Fruit fly (Drosophila melanogaster): ENCODE results near the gene Pten.
A peak's percentile ranks its signal among the peaks of the same experiment; 100 is the strongest.

The Pten gene

dm6 chr2L:10292066-10292560 lies 31.3 kb upstream of the Pten start, which contains the start of gene Ufd4 (continued):
- TF ChIP-seq pzg (GFP tag; optimal IDR thresholded peaks at IDR 0.05) (peak; percentile 62), CG4617 (GFP tag; optimal IDR thresholded peaks at IDR 0.05; ENCODE audit: borderline replicate concordance) (peak; percentile 68), da (GFP tag; optimal IDR thresholded peaks at IDR 0.05) (no peak), CG1647 (GFP tag; optimal IDR thresholded peaks at IDR 0.05) (peak; percentile 56), pan (optimal IDR thresholded peaks at IDR 0.05) (no peak), pan (GFP tag; optimal IDR thresholded peaks at IDR 0.05 in 1 of 2, IDR thresholded peaks at IDR 0.05 in 1 of 2) (no peak), CG30403 (GFP tag; optimal IDR thresholded peaks at IDR 0.05) (peak; percentile 67), org-1 (GFP tag; optimal IDR thresholded peaks at IDR 0.05) (peak; percentile 1), crp (GFP tag; optimal IDR thresholded peaks at IDR 0.05) (no peak), Dll (GFP tag; IDR thresholded peaks at IDR 0.05; ENCODE audit: partially characterized antibody) (peak; percentile 56; the same call in 2 of the 4 replicates), br (optimal IDR thresholded peaks at IDR 0.05) (no peak), D19A (tag; optimal IDR thresholded peaks at IDR 0.05) (no peak), CG8089 (GFP tag; optimal IDR thresholded peaks at IDR 0.05) (peak; percentile 14), cas (GFP tag; IDR thresholded peaks at IDR 0.05) (no peak), bcd (GFP tag; optimal IDR thresholded peaks at IDR 0.05) (no peak), CG10267 (tag; optimal IDR thresholded peaks at IDR 0.05) (peak; percentile 74), tio (GFP tag; optimal IDR thresholded peaks at IDR 0.05) (no peak), Sry-δ (GFP tag; optimal IDR thresholded peaks at IDR 0.05) (peak; percentile 87), Mad (GFP tag; optimal IDR thresholded peaks at IDR 0.05) (peak; percentile 13), Nf-YC (tag; optimal IDR thresholded peaks at IDR 0.05) (peak; percentile 78), CG13624 (GFP tag; optimal IDR thresholded peaks at IDR 0.05) (peak; percentile 66), Dref (GFP tag; IDR thresholded peaks at IDR 0.05) (peak; percentile 81), CG10274 (GFP tag; optimal IDR thresholded peaks at IDR 0.05) (no peak), Fer3 (tag; optimal IDR thresholded peaks at IDR 0.05) (no peak), CG11247 (GFP tag; IDR thresholded peaks at IDR 0.05) (no peak), her (GFP tag; optimal IDR thresholded peaks at IDR 0.05) (peak; percentile 40), CG6254 (GFP tag; optimal IDR thresholded peaks at IDR 0.05) (peak; percentile 41), Dbx (GFP tag; IDR thresholded peaks at IDR 0.05) (peak; percentile 68; the same call in 1 of the 3 replicates), fru (optimal IDR thresholded peaks at IDR 0.05) (no peak), knrl (GFP tag; IDR thresholded peaks at IDR 0.05; ENCODE audit: partially characterized antibody) (no peak), peb (GFP tag; IDR thresholded peaks at IDR 0.05) (no peak), CG2199 (GFP tag; IDR thresholded peaks at IDR 0.05) (0 out of 3 replicates have a peak, but pooled peaks have one; percentile 7), ato (GFP tag; IDR thresholded peaks at IDR 0.05; ENCODE audit: partially characterized antibody) (no peak; the same call in 1 of the 2 replicates), Optix (GFP tag; IDR thresholded peaks at IDR 0.05) (no peak), fd3F (GFP tag; optimal IDR thresholded peaks at IDR 0.05) (peak; percentile 60), jumu (GFP tag; optimal IDR thresholded peaks at IDR 0.05) (peak; percentile 36), mam (GFP tag; optimal IDR thresholded peaks at IDR 0.05) (peak; percentile 62), Hr3 (GFP tag; optimal IDR thresholded peaks at IDR 0.05) (peak; percentile 30), Ssrp (tag; optimal IDR thresholded peaks at IDR 0.05) (peak; percentile 68)

DNA sequence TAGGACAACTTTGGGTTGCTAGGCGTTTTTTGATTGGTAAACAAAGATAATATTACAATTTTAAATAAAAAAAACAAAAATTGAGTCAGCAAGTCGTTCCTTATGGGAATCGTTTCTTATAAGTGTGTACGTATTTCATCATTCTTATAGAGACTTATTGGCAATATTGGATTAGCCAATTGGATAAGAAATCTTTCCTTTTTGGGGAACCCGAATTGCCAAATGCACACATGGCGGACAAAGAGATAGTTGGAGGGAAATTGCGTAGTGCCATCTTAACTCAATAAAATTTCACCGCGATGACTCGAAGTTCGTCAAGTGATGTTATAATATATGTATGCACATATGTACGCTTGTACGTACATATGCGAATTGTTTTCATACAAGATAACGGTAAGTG lies 30.4 kb upstream of the Pten start:
- TF ChIP-seq CG7839 (tag; optimal IDR thresholded peaks at IDR 0.05) (no peak), Elba2 (GFP tag; optimal IDR thresholded peaks at IDR 0.05) (peak; percentile 100), insv (GFP tag; optimal IDR thresholded peaks at IDR 0.05) (peak in 1 of 2 experiments; percentile 94), CG2889 (GFP tag; IDR thresholded peaks at IDR 0.05) (no peak), repo (GFP tag; optimal IDR thresholded peaks at IDR 0.05) (no peak)
